Worm (Caenorhabditis elegans): ENCODE measurements around the gene puf-6.
A peak's percentile ranks its signal among the peaks of the same experiment; 100 is the strongest.

ce11 chrII:13036717-13037116 is 6.5 kb downstream of the puf-6 start, which contains the start of gene F18A11.3:
- TF ChIP-seq lin-39 (tag; optimal IDR thresholded peaks at IDR 0.05) (no peak), nhr-48 (tag; optimal IDR thresholded peaks at IDR 0.05) (no peak), pha-4 (GFP tag; IDR thresholded peaks at IDR 0.05) (no peak), pha-4 (tag; optimal IDR thresholded peaks at IDR 0.05) (no peak), D1046.2 (GFP tag; IDR thresholded peaks at IDR 0.05) (no peak), unc-62 (GFP tag; optimal IDR thresholded peaks at IDR 0.05 in 1 of 2) (no peak), unc-62 (tag; optimal IDR thresholded peaks at IDR 0.05) (no peak), nhr-237 (tag; optimal IDR thresholded peaks at IDR 0.05) (no peak), dpl-1 (GFP tag; optimal IDR thresholded peaks at IDR 0.05) (peak; percentile 8), zag-1 (tag; optimal IDR thresholded peaks at IDR 0.05) (no peak), skn-1 (tag; optimal IDR thresholded peaks at IDR 0.05) (no peak), aly-2 (tag; optimal IDR thresholded peaks at IDR 0.05) (no peak), F44E2.7 (GFP tag; IDR thresholded peaks at IDR 0.05) (no peak), unc-39 (tag; optimal IDR thresholded peaks at IDR 0.05) (no peak), set-16 (GFP tag; IDR thresholded peaks at IDR 0.05) (no peak), mxl-3 (GFP tag; optimal IDR thresholded peaks at IDR 0.05) (peak; percentile 67)

All from whole organism, L4 larva.